Worm (Caenorhabditis elegans): ENCODE results near the gene R10E4.1.

R10E4.1 gene

DNA sequence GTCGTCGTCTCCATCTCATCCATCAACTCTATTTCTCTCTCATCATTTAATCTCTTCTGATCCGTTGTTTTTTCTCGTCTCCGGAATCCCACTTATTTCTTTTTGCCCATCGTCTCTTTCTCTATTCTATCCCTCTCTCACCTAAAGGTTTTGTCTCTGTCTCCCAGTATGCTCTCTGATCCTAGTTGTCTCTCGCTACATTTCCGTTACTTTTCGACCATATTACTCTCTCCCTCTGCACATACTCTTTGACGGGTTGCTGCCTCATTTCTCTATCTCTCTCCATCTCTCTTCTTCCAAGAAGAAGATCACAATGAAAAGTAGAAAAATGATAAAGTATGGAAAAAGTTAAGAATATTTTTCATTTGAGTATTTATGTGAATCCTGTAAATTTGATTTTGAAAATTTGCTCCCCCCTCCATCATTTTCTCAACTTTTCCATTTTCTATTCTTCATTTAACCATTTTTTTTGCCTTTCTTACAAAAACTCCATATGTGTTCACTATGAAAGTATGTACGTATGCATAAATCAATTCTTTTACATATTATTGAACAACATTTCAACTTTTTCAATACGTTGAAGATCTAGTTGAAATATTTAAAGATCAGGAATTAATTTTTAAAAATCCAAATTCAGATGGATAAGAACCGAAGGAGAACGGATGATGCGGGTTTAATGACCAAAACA lies 47.7 kb downstream of the R10E4.1 start, which contains the start of gene tag-131:
Gene tag-131 (plus strand): TSS at position 638 of the 688 bp plus-strand sequence.
- TF ChIP-seq tbx-7 (tag; optimal IDR thresholded peaks at IDR 0.05) (no peak), C38D4.7 (GFP tag; optimal IDR thresholded peaks at IDR 0.05) (no peak), pat-9 (tag; optimal IDR thresholded peaks at IDR 0.05) (no peak), fkh-6 (tag; optimal IDR thresholded peaks at IDR 0.05) (no peak), ref-2 (tag; optimal IDR thresholded peaks at IDR 0.05) (no peak), ceh-22 (tag; optimal IDR thresholded peaks at IDR 0.05) (no peak), ceh-30 (tag; optimal IDR thresholded peaks at IDR 0.05) (no peak), ceh-45 (GFP tag; IDR thresholded peaks at IDR 0.05) (no peak), lim-6 (tag; optimal IDR thresholded peaks at IDR 0.05) (no peak), unc-3 (GFP tag; conservative IDR thresholded peaks at IDR 0.05) (no peak), unc-3 (tag; optimal IDR thresholded peaks at IDR 0.05) (no peak), eyg-1 (tag; optimal IDR thresholded peaks at IDR 0.05) (no peak), gmeb-2 (tag; optimal IDR thresholded peaks at IDR 0.05) (no peak), C08G9.2 (tag; optimal IDR thresholded peaks at IDR 0.05) (no peak), unc-86 (tag; optimal IDR thresholded peaks at IDR 0.05) (no peak), hlh-6 (tag; optimal IDR thresholded peaks at IDR 0.05) (no peak), pax-1 (tag; optimal IDR thresholded peaks at IDR 0.05) (no peak), sdc-2 (tag; optimal IDR thresholded peaks at IDR 0.05) (no peak), hlh-8 (tag; optimal IDR thresholded peaks at IDR 0.05) (no peak), ceh-48 (tag; optimal IDR thresholded peaks at IDR 0.05) (no peak), ceh-18 (tag; optimal IDR thresholded peaks at IDR 0.05) (peak; percentile 36), nfya-1 (tag; optimal IDR thresholded peaks at IDR 0.05) (peak; percentile 63), ceh-2 (tag; optimal IDR thresholded peaks at IDR 0.05) (no peak), unc-55 (GFP tag; optimal IDR thresholded peaks at IDR 0.05) (peak; percentile 81), hlh-30 (tag; optimal IDR thresholded peaks at IDR 0.05; ENCODE audit: insufficient read depth) (no peak), dmd-4 (tag; optimal IDR thresholded peaks at IDR 0.05; ENCODE audit: borderline replicate concordance) (no peak), fkh-10 (GFP tag; optimal IDR thresholded peaks at IDR 0.05) (no peak), ceh-31 (tag; optimal IDR thresholded peaks at IDR 0.05) (no peak), pqm-1 (tag; optimal IDR thresholded peaks at IDR 0.05) (no peak), tbx-2 (tag; optimal IDR thresholded peaks at IDR 0.05) (peak; percentile 31), fax-1 (tag; optimal IDR thresholded peaks at IDR 0.05) (no peak), nhr-11 (tag; optimal IDR thresholded peaks at IDR 0.05) (no peak), ttx-3 (tag; optimal IDR thresholded peaks at IDR 0.05) (no peak)

DNA sequence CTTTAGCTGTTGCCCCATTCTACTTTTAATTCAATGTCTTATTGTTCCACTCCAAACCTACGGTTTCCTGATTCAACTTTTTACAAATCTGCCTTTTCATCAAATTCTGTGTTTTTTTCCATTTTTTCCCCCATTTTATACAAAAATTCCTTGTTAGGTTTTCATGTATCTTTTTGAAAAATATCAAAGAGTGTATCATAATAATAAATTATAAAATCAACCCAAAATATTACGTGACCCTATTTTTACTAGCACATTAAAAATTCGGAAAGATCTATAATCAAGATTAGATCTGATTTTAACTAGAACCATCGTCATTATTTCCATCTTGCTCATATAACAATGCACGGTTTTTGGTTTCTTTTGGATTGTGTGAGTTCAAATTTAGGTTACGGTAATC lies 50.6 kb downstream of the R10E4.1 start, which contains the start of gene H38K22.6:
Gene H38K22.6 (plus strand): TSS at position 301 of the 400 bp plus-strand sequence.
- TF ChIP-seq pag-3 (tag; optimal IDR thresholded peaks at IDR 0.05; ENCODE audit: borderline replicate concordance) (no peak), K02D7.2 (tag; optimal IDR thresholded peaks at IDR 0.05) (no peak), C38D4.7 (GFP tag; optimal IDR thresholded peaks at IDR 0.05) (no peak), fkh-6 (tag; optimal IDR thresholded peaks at IDR 0.05) (no peak), pqm-1 (tag; optimal IDR thresholded peaks at IDR 0.05) (no peak), rnt-1 (tag; optimal IDR thresholded peaks at IDR 0.05) (no peak)

DNA sequence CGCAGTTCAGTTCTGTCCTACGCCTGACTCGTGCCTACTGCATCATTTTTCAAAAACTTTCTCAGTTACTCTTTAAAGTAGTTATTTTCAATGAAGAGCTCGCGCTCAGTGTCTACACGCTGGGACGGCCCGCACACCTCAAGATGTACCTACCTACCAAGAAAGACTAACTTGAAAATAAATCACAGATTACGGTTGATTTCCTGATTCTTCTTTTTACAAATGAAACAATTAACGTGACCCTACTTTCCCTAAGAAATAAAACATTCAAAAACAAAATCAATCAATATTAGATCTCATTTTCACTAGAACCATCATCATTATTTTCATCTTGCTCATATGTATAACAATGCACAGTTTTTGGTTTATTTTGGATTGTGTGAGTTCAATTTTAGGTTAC lies 51.9 kb downstream of the R10E4.1 start, which contains the start of gene H38K22.7:
Gene H38K22.7 (plus strand): TSS at position 301 of the 400 bp plus-strand sequence.
- TF ChIP-seq ceh-45 (GFP tag; IDR thresholded peaks at IDR 0.05) = no peak
- no peak for TF ChIP-seq hlh-13 (GFP tag; optimal IDR thresholded peaks at IDR 0.05)
- TF ChIP-seq ceh-24 (tag; optimal IDR thresholded peaks at IDR 0.05) = no peak
- no peak for TF ChIP-seq eyg-1 (tag; optimal IDR thresholded peaks at IDR 0.05)
- no peak for TF ChIP-seq elt-2 (tag; optimal IDR thresholded peaks at IDR 0.05)
- no peak for TF ChIP-seq fkh-10 (GFP tag; optimal IDR thresholded peaks at IDR 0.05)
- TF ChIP-seq ceh-48 (tag; optimal IDR thresholded peaks at IDR 0.05) = no peak
- no peak for TF ChIP-seq T23F11.4 (GFP tag; optimal IDR thresholded peaks at IDR 0.05)
- TF ChIP-seq K02D7.2 (tag; optimal IDR thresholded peaks at IDR 0.05) = no peak
- no peak for TF ChIP-seq unc-42 (tag; optimal IDR thresholded peaks at IDR 0.05)
- no peak for TF ChIP-seq ceh-34 (tag; optimal IDR thresholded peaks at IDR 0.05)
- TF ChIP-seq fkh-6 (tag; optimal IDR thresholded peaks at IDR 0.05) = no peak
- no peak for TF ChIP-seq ztf-16 (tag; optimal IDR thresholded peaks at IDR 0.05)
- no peak for TF ChIP-seq hlh-30 (tag; optimal IDR thresholded peaks at IDR 0.05; ENCODE audit: insufficient read depth)
- TF ChIP-seq ceh-31 (tag; optimal IDR thresholded peaks at IDR 0.05) = no peak
- no peak for TF ChIP-seq gmeb-2 (tag; optimal IDR thresholded peaks at IDR 0.05)
- no peak for TF ChIP-seq lin-11 (tag; optimal IDR thresholded peaks at IDR 0.05)

Measured in whole organism, late embryonic.